Fruit fly (Drosophila melanogaster) whole organism, embryonic: ENCODE measurements around the gene Glut4EF.
A peak's percentile ranks its signal among the peaks of the same experiment; 100 is the strongest.

Source experiments
- Ada2b ChIP-seq: fragments of 200-800 bp; sonication (Bioruptor generic); IDR thresholded peaks from 2 replicates; pipeline ENCODE4 v1.3.6; 2022; ENCODE audit warnings: missing biosample characterization, missing genetic modification characterization
- Adf1 ChIP-seq: fragments of 200-800 bp; sonication (Bioruptor generic); IDR thresholded peaks from 2 replicates; pipeline ENCODE4 v1.3.6; 2022; ENCODE audit warnings: missing biosample characterization, missing genetic modification characterization
- Atf3 ChIP-seq: fragments of 200-800 bp; sonication (Bioruptor generic); optimal IDR thresholded peaks from 3 replicates; lab custom pipeline; 2016; ENCODE audit warnings: missing biosample characterization, missing genetic modification characterization
- B-H2 ChIP-seq: fragments of 200-800 bp; sonication (Bioruptor generic); optimal IDR thresholded peaks from 2 replicates; lab custom pipeline; 2018; ENCODE audit warnings: missing biosample characterization, mild to moderate bottlenecking, missing genetic modification characterization
- Bdp1 ChIP-seq: fragments of 200-800 bp; sonication (Bioruptor generic); optimal IDR thresholded peaks from 3 replicates; lab custom pipeline; 2016; ENCODE audit warnings: missing biosample characterization, missing genetic modification characterization
- CG10147 ChIP-seq: fragments of 200-800 bp; sonication (Bioruptor generic); optimal IDR thresholded peaks from 2 replicates; lab custom pipeline; 2019; ENCODE audit warnings: missing biosample characterization, mild to moderate bottlenecking, missing genetic modification characterization, moderate library complexity
- CG10267 ChIP-seq: fragments of 200-800 bp; sonication (Bioruptor generic); optimal IDR thresholded peaks from 2 replicates; lab custom pipeline; 2018; ENCODE audit warnings: missing biosample characterization, mild to moderate bottlenecking, missing genetic modification characterization, moderate library complexity
- CG10543 ChIP-seq: fragments of 200-800 bp; sonication (Bioruptor generic); optimal IDR thresholded peaks from 3 replicates; lab custom pipeline; 2017; ENCODE audit warnings: missing biosample characterization, mild to moderate bottlenecking, missing genetic modification characterization, moderate library complexity
- CG12155 ChIP-seq: fragments of 200-800 bp; sonication (Bioruptor generic); optimal IDR thresholded peaks from 3 replicates; lab custom pipeline; 2016; ENCODE audit warnings: missing biosample characterization, missing genetic modification characterization
- CG12659 ChIP-seq: fragments of 200-800 bp; sonication (Bioruptor generic); optimal IDR thresholded peaks from 3 replicates; lab custom pipeline; 2017; ENCODE audit warnings: mild to moderate bottlenecking, missing biosample characterization, missing genetic modification reagents, missing genetic modification characterization
- CG14710 ChIP-seq: fragments of 200-800 bp; sonication (Bioruptor generic); optimal IDR thresholded peaks from 3 replicates; lab custom pipeline; 2019; ENCODE audit warnings: missing biosample characterization, mild to moderate bottlenecking, missing genetic modification characterization, moderate library complexity
- CG16815 ChIP-seq: fragments of 200-800 bp; sonication (Bioruptor generic); optimal IDR thresholded peaks from 3 replicates; lab custom pipeline; 2017; ENCODE audit warnings: missing biosample characterization, mild to moderate bottlenecking, missing genetic modification characterization
- CG17829 ChIP-seq: fragments of 200-800 bp; optimal IDR thresholded peaks from 2 replicates; lab custom pipeline; 2019; ENCODE audit warnings: missing biosample characterization, mild to moderate bottlenecking, missing genetic modification characterization, moderate library complexity
- CG2120 ChIP-seq: fragments of 200-800 bp; sonication (Bioruptor generic); optimal IDR thresholded peaks from 3 replicates; lab custom pipeline; 2016; ENCODE audit warnings: missing biosample characterization, missing genetic modification characterization
- CG31388 ChIP-seq: fragments of 200-800 bp; sonication (Bioruptor generic); optimal IDR thresholded peaks from 2 replicates; lab custom pipeline; 2016; ENCODE audit warnings: missing biosample characterization, missing genetic modification characterization
- CG33557 ChIP-seq: fragments of 200-800 bp; sonication (Bioruptor generic); optimal IDR thresholded peaks from 2 replicates; lab custom pipeline; 2019; ENCODE audit warnings: missing biosample characterization, mild to moderate bottlenecking, missing genetic modification characterization, moderate library complexity
- CG3407 ChIP-seq: fragments of 200-800 bp; sonication (Bioruptor generic); optimal IDR thresholded peaks from 2 replicates; lab custom pipeline; 2018; ENCODE audit warnings: missing biosample characterization, mild to moderate bottlenecking, missing genetic modification characterization
- CG4360 ChIP-seq: fragments of 200-800 bp; sonication (Bioruptor generic); IDR thresholded peaks from 2 replicates; pipeline ENCODE4 v1.3.6; 2022; ENCODE audit warnings: missing biosample characterization, missing genetic modification characterization
- CG4617 ChIP-seq: fragments of 200-800 bp; sonication (Bioruptor generic); optimal IDR thresholded peaks from 3 replicates; lab custom pipeline; 2016; ENCODE audit warnings: missing biosample characterization, missing genetic modification characterization, borderline replicate concordance
- CG4854 ChIP-seq: fragments of 200-800 bp; sonication (Bioruptor generic); optimal IDR thresholded peaks from 2 replicates; lab custom pipeline; 2016; ENCODE audit warnings: missing biosample characterization, missing genetic modification characterization, inconsistent platforms
- CG5245 ChIP-seq: fragments of 200-800 bp; sonication (Bioruptor generic); optimal IDR thresholded peaks from 3 replicates; lab custom pipeline; 2016; ENCODE audit warnings: missing biosample characterization, missing genetic modification characterization
- CG6254 ChIP-seq: fragments of 200-800 bp; sonication (Bioruptor generic); optimal IDR thresholded peaks from 3 replicates; lab custom pipeline; 2017; ENCODE audit warnings: mild to moderate bottlenecking, missing biosample characterization, missing genetic modification reagents, missing genetic modification characterization
- CG7839 ChIP-seq: fragments of 200-800 bp; sonication (Bioruptor generic); optimal IDR thresholded peaks from 3 replicates; lab custom pipeline; 2018; ENCODE audit warnings: missing biosample characterization, mild to moderate bottlenecking, missing genetic modification characterization, moderate library complexity
- CG7928 ChIP-seq: fragments of 200-800 bp; sonication (Bioruptor generic); optimal IDR thresholded peaks from 2 replicates; lab custom pipeline; 2017; ENCODE audit warnings: missing biosample characterization, mild to moderate bottlenecking, missing genetic modification characterization
- CG8924 ChIP-seq: fragments of 200-800 bp; optimal IDR thresholded peaks from 3 replicates; lab custom pipeline; 2019; ENCODE audit warnings: missing biosample characterization, mild to moderate bottlenecking, missing genetic modification characterization, moderate library complexity
- CG9727 ChIP-seq: fragments of 200-800 bp; sonication (Bioruptor generic); optimal IDR thresholded peaks from 3 replicates; lab custom pipeline; 2017; ENCODE audit warnings: missing biosample characterization, mild to moderate bottlenecking, missing genetic modification characterization
- CTCF ChIP-seq: fragments of 200-800 bp; sonication (Bioruptor generic); optimal IDR thresholded peaks from 2 replicates; lab custom pipeline; 2017; ENCODE audit warnings: missing biosample characterization, mild to moderate bottlenecking, missing genetic modification characterization, moderate library complexity
- Dip3 ChIP-seq: fragments of 200-800 bp; sonication (Bioruptor generic); optimal IDR thresholded peaks from 3 replicates; lab custom pipeline; 2016; ENCODE audit warnings: missing biosample characterization, missing genetic modification characterization
- Dp ChIP-seq: fragments of 200-800 bp; sonication (Bioruptor generic); optimal IDR thresholded peaks from 2 replicates; lab custom pipeline; 2018; ENCODE audit warnings: missing biosample characterization, mild to moderate bottlenecking, missing genetic modification characterization, moderate library complexity
- E2f1 ChIP-seq: fragments of 200-800 bp; sonication (Bioruptor generic); IDR thresholded peaks from 2 replicates; pipeline ENCODE4 v1.3.6; 2022; ENCODE audit warnings: missing biosample characterization, missing genetic modification characterization
- HmgZ ChIP-seq: fragments of 200-800 bp; sonication (Bioruptor generic); optimal IDR thresholded peaks from 2 replicates; lab custom pipeline; 2018; ENCODE audit warnings: missing biosample characterization, mild to moderate bottlenecking, missing genetic modification characterization
- MBD-R2 ChIP-seq: fragments of 200-800 bp; sonication (Bioruptor generic); IDR thresholded peaks from 2 replicates; pipeline ENCODE4 v1.3.6; 2022; ENCODE audit warnings: missing biosample characterization, missing genetic modification characterization
- ac ChIP-seq: fragments of 200-800 bp; sonication (Bioruptor generic); optimal IDR thresholded peaks from 3 replicates; lab custom pipeline; 2017; ENCODE audit warnings: missing biosample characterization, mild to moderate bottlenecking, missing genetic modification characterization
- bbx ChIP-seq: fragments of 200-800 bp; sonication (Bioruptor generic); IDR thresholded peaks from 2 replicates; pipeline ENCODE4 v1.3.6; 2022; ENCODE audit warnings: missing biosample characterization, missing genetic modification characterization; ENCODE audit not compliant: partially characterized antibody
- cg ChIP-seq: fragments of 200-800 bp; sonication (Bioruptor generic); optimal IDR thresholded peaks from 3 replicates; lab custom pipeline; 2019; ENCODE audit warnings: missing biosample characterization, mild to moderate bottlenecking, missing genetic modification characterization, moderate library complexity
- disco-r ChIP-seq: fragments of 200-800 bp; sonication (Bioruptor generic); optimal IDR thresholded peaks from 2 replicates; lab custom pipeline; 2016; ENCODE audit warnings: missing biosample characterization, missing genetic modification characterization
- ftz-f1 ChIP-seq: fragments of 200-800 bp; sonication (Bioruptor generic); optimal IDR thresholded peaks from 2 replicates; lab custom pipeline; 2016; ENCODE audit warnings: missing biosample characterization, missing genetic modification characterization
- gsb ChIP-seq: fragments of 200-800 bp; sonication (Bioruptor generic); IDR thresholded peaks from 2 replicates; pipeline ENCODE4 v1.3.6; 2022; ENCODE audit warnings: missing biosample characterization, missing genetic modification characterization
- ham ChIP-seq: fragments of 200-800 bp; sonication (Bioruptor generic); IDR thresholded peaks from 2 replicates; pipeline ENCODE4 v1.3.6; 2022; ENCODE audit warnings: missing biosample characterization, missing genetic modification characterization
- jigr1 ChIP-seq: fragments of 200-800 bp; sonication (Bioruptor generic); IDR thresholded peaks from 3 replicates; pipeline ENCODE4 v1.3.6; 2022; ENCODE audit warnings: missing biosample characterization, missing genetic modification characterization
- lola ChIP-seq, 3 experiments: fragments of >200 bp in 2 of 3; fragments of 200-800 bp in 1 of 3; sonication (Bioruptor generic) in 1 of 3; optimal IDR thresholded peaks; 2 replicates each; lab custom pipeline; 2017 to 2019; ENCODE audit warnings: missing biosample characterization in 3 of 3, missing genetic modification characterization in 3 of 3, mild to moderate bottlenecking in 1 of 3, moderate library complexity in 1 of 3
- lov ChIP-seq, 2 experiments: fragments of 200-800 bp in 1 of 2; fragments of >200 bp in 1 of 2; sonication (Bioruptor generic) in 1 of 2; IDR thresholded peaks in 1 of 2; optimal IDR thresholded peaks in 1 of 2; 2 replicates in 1 of 2; 3 replicates in 1 of 2; pipeline versions ENCODE4 v1.3.6 to Lab custom; 2017 to 2022; ENCODE audit warnings: missing biosample characterization in 1 of 2, missing genetic modification characterization in 1 of 2
- prd ChIP-seq, 3 experiments: fragments of >200 bp in 2 of 3; fragments of 200-800 bp in 1 of 3; sonication (Bioruptor generic) in 1 of 3; optimal IDR thresholded peaks in 2 of 3; IDR thresholded peaks in 1 of 3; 2 replicates in 2 of 3; 3 replicates in 1 of 3; pipeline versions ENCODE4 v1.3.6 to Lab custom; 2017 to 2022; ENCODE audit warnings: missing biosample characterization in 1 of 3, missing genetic modification characterization in 1 of 3
- psq ChIP-seq: fragments of 200-800 bp; sonication (Bioruptor generic); optimal IDR thresholded peaks from 2 replicates; lab custom pipeline; 2017; ENCODE audit warnings: missing biosample characterization, missing genetic modification characterization
- stwl ChIP-seq: fragments of 200-800 bp; sonication (Bioruptor generic); optimal IDR thresholded peaks from 3 replicates; lab custom pipeline; 2018; ENCODE audit warnings: missing biosample characterization, mild to moderate bottlenecking, missing genetic modification characterization, moderate library complexity
- unc-4 ChIP-seq: fragments of 200-800 bp; sonication (Bioruptor generic); IDR thresholded peaks from 2 replicates; pipeline ENCODE4 v1.3.6; 2022; ENCODE audit warnings: missing biosample characterization, missing genetic modification characterization; ENCODE audit not compliant: partially characterized antibody
- vfl ChIP-seq: fragments of 200-800 bp; sonication (Bioruptor generic); optimal IDR thresholded peaks from 2 replicates; lab custom pipeline; 2016; ENCODE audit warnings: missing biosample characterization, missing genetic modification characterization
- zfh2 ChIP-seq: fragments of 200-800 bp; sonication (Bioruptor generic); optimal IDR thresholded peaks from 2 replicates; lab custom pipeline; 2016; ENCODE audit warnings: missing biosample characterization, missing genetic modification characterization

Glut4EF gene

DNA sequence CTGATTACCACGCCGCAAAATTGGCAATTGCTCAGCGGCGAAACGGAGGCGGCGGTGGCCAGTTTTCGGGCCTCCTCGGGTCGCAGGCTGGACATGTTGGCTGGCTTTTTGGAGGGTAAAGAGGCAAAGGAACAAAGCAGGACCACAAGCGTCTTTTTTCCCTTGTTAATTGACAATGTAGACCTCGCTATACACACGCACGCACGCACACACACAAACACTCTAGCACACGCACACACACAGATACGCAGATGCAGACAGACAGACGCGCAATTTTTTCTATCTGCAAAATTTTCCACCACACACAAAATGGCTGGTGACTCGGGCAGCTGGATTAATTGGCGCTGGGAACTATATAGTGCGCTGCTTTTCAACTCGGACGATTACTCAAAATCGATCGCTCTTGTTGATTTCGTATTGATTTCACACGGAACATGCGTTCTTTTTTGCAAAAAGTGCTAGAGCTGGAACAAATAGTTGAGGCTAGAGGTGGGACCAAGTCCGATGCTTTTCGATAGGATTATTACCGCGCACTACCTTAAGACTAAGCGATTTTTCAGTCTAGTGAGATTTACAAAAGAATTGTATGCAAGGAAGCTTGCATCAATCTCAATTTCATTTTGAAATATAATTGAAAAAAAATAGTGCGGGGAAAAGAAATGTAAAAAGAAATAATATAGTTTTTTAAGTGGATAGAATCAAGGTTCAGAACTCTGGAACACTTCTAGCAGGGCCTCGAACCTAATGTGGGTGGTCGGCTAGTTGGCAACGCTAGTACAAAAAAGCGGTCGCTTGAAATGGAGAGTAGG, 111.3 kb downstream of the Glut4EF start, which contains the start of gene Art4 (continued):
- TF ChIP-seq disco-r (GFP tag; lab: Kevin White, UChicago) (no peak), CG4854 (peak; percentile 94), bbx (peak; percentile 56), B-H2 (peak; percentile 1), CG8924 (peak; percentile 9), Dip3 (GFP tag; lab: Kevin White, UChicago) (peak; percentile 37), Dp (GFP tag; lab: Kevin White, UChicago) (peak; percentile 56), lov (optimal IDR thresholded peaks at IDR 0.05; lab: Kevin White, UChicago) (no peak), lov (GFP tag; IDR thresholded peaks at IDR 0.05; lab: Robert Waterston, UW) (no peak), jigr1 (GFP tag; lab: Robert Waterston, UW) (no peak), prd (optimal IDR thresholded peaks at IDR 0.05; lab: Kevin White, UChicago) (no peak), prd (GFP tag; IDR thresholded peaks at IDR 0.05; lab: Robert Waterston, UW) (peak; percentile 40; the same call in 2 of the 3 replicates), Atf3 (GFP tag; lab: Kevin White, UChicago) (no peak), CG12155 (peak; percentile 29), vfl (GFP tag; lab: Kevin White, UChicago) (peak; percentile 42), lola (GFP tag; optimal IDR thresholded peaks at IDR 0.05; lab: Kevin White, UChicago) (peak in 1 of 3 experiments; percentile 34), unc-4 (GFP tag; lab: Robert Waterston, UW) (peak; percentile 61; the same call in 1 of the 2 replicates), CG33557 (GFP tag; lab: Kevin White, UChicago) (no peak), Adf1 (GFP tag; lab: Robert Waterston, UW) (no peak), gsb (GFP tag; lab: Robert Waterston, UW) (no peak), CG5245 (GFP tag; lab: Kevin White, UChicago) (no peak), CG2120 (GFP tag; lab: Kevin White, UChicago) (peak; percentile 70), CG12659 (peak; percentile 66), MBD-R2 (GFP tag; lab: Robert Waterston, UW) (peak; percentile 11; the same call in 1 of the 2 replicates), CG14710 (tag; lab: Kevin White, UChicago) (peak; percentile 83), CG31388 (GFP tag; lab: Kevin White, UChicago) (no peak), ham (GFP tag; lab: Robert Waterston, UW) (no peak), CG4360 (GFP tag; lab: Robert Waterston, UW) (0 out of 2 replicates have a peak, but pooled peaks have one; percentile 7), CG6254 (GFP tag; lab: Kevin White, UChicago) (peak; percentile 39), stwl (tag; lab: Kevin White, UChicago) (peak; percentile 57), cg (GFP tag; lab: Kevin White, UChicago) (peak; percentile 82), ac (no peak), Ada2b (GFP tag; lab: Robert Waterston, UW) (peak; percentile 12; the same call in 1 of the 2 replicates), CG7839 (tag; lab: Kevin White, UChicago) (peak; percentile 31), E2f1 (GFP tag; lab: Robert Waterston, UW) (no peak), CG3407 (peak; percentile 13), HmgZ (tag; lab: Kevin White, UChicago) (peak; percentile 50), CG4617 (GFP tag; lab: Kevin White, UChicago) (peak; percentile 21), CG16815 (GFP tag; lab: Kevin White, UChicago) (no peak), psq (no peak), CTCF (GFP tag; lab: Kevin White, UChicago) (peak; percentile 72), CG17829 (tag; lab: Kevin White, UChicago) (peak; percentile 42), CG9727 (GFP tag; lab: Kevin White, UChicago) (peak; percentile 44), zfh2 (GFP tag; lab: Kevin White, UChicago) (peak; percentile 38), ftz-f1 (GFP tag; lab: Kevin White, UChicago) (no peak), CG7928 (GFP tag; lab: Kevin White, UChicago) (peak; percentile 39), CG10543 (peak; percentile 53), CG10267 (peak; percentile 70), CG10147 (GFP tag; lab: Kevin White, UChicago) (peak; percentile 41), Bdp1 (GFP tag; lab: Kevin White, UChicago) (peak; percentile 24)
